Fruit fly (Drosophila melanogaster): ENCODE results near the gene CG7208.

CG7208 gene

DNA sequence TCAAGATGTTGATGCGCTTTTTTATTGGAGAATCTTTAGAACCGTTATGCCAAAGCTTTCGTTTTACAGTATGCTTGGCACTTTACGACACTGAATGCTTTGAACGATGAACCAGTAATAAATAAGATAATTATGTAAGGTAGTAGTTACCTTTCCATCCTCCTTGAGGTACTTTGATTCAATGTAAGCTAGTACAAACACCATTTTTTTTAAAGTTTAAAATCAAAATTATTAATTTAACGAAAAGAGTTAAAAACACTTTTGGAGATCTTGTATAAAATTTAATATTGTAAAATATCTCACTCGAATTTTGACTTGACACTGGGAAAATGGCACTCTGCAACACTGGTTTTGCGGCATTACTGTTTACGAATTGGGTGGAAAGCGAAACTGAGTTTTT is at the start of gene CG7208, which contains the start of gene Arp5 (continued):
- TF ChIP-seq CG7963 (GFP tag; IDR thresholded peaks at IDR 0.05; ENCODE audit: partially characterized antibody) (no peak), CHES-1-like (GFP tag; optimal IDR thresholded peaks at IDR 0.05) (peak; percentile 66), lilli (GFP tag; optimal IDR thresholded peaks at IDR 0.05) (peak; percentile 86), CG10267 (tag; optimal IDR thresholded peaks at IDR 0.05) (peak; percentile 95), Camta (GFP tag; optimal IDR thresholded peaks at IDR 0.05) (peak; percentile 70), ase (GFP tag; IDR thresholded peaks at IDR 0.05) (peak; percentile 8; the same call in 1 of the 3 replicates), CG17612 (GFP tag; IDR thresholded peaks at IDR 0.05) (no peak), fd64A (GFP tag; optimal IDR thresholded peaks at IDR 0.05) (no peak), Ets65A (GFP tag) (peak; percentile 90), tin (GFP tag; optimal IDR thresholded peaks at IDR 0.05) (peak; percentile 71), Hr78 (GFP tag; optimal IDR thresholded peaks at IDR 0.05) (no peak), CG10959 (GFP tag; IDR thresholded peaks at IDR 0.05) (no peak), nerfin-2 (GFP tag; IDR thresholded peaks at IDR 0.05; ENCODE audit: partially characterized antibody) (no peak), NfI (GFP tag; optimal IDR thresholded peaks at IDR 0.05) (peak; percentile 71), CG9932 (GFP tag; IDR thresholded peaks at IDR 0.05) (peak; percentile 88), CG18262 (tag; optimal IDR thresholded peaks at IDR 0.05) (peak; percentile 71), Aef1 (GFP tag; IDR thresholded peaks at IDR 0.05) (peak; percentile 44), Dek (tag; optimal IDR thresholded peaks at IDR 0.05) (peak; percentile 70), ems (GFP tag; optimal IDR thresholded peaks at IDR 0.05) (peak; percentile 73), CG32772 (GFP tag; IDR thresholded peaks at IDR 0.05) (no peak), HLH54F (GFP tag; optimal IDR thresholded peaks at IDR 0.05) (peak; percentile 57), CG6175 (GFP tag; IDR thresholded peaks at IDR 0.05) (no peak), Usf (GFP tag; optimal IDR thresholded peaks at IDR 0.05) (peak; percentile 1), run (tag; optimal IDR thresholded peaks at IDR 0.05) (no peak), cg (GFP tag; optimal IDR thresholded peaks at IDR 0.05) (no peak), CG16815 (GFP tag; optimal IDR thresholded peaks at IDR 0.05) (peak; percentile 55), ftz-f1 (GFP tag; optimal IDR thresholded peaks at IDR 0.05) (no peak), Six4 (GFP tag; optimal IDR thresholded peaks at IDR 0.05) (peak; percentile 40), CG2120 (GFP tag; optimal IDR thresholded peaks at IDR 0.05) (peak; percentile 91), br (optimal IDR thresholded peaks at IDR 0.05) (no peak), CG12942 (GFP tag; optimal IDR thresholded peaks at IDR 0.05) (peak; percentile 69), sna (GFP tag; IDR thresholded peaks at IDR 0.05; ENCODE audit: partially characterized antibody) (peak; percentile 64; the same call in 1 of the 2 replicates), CG15011 (GFP tag; optimal IDR thresholded peaks at IDR 0.05) (no peak), CG11723 (GFP tag; optimal IDR thresholded peaks at IDR 0.05) (no peak), ara (GFP tag; IDR thresholded peaks at IDR 0.05) (0 out of 2 replicates have a peak, but pooled peaks have one; percentile 31), shn (GFP tag; optimal IDR thresholded peaks at IDR 0.05) (no peak), esg (GFP tag; conservative IDR thresholded peaks at IDR 0.05) (peak; percentile 50), CG7786 (GFP tag; optimal IDR thresholded peaks at IDR 0.05) (peak; percentile 58), CG13775 (GFP tag; optimal IDR thresholded peaks at IDR 0.05) (peak; percentile 78), p53 (GFP tag; optimal IDR thresholded peaks at IDR 0.05) (no peak), Abd-B (GFP tag; optimal IDR thresholded peaks at IDR 0.05) (peak; percentile 85), kay (GFP tag; optimal IDR thresholded peaks at IDR 0.05) (peak; percentile 43), Tbp (GFP tag; optimal IDR thresholded peaks at IDR 0.05) (no peak), dan (GFP tag; IDR thresholded peaks at IDR 0.05) (no peak), sug (tag; optimal IDR thresholded peaks at IDR 0.05) (peak; percentile 76), Atf-2 (GFP tag; optimal IDR thresholded peaks at IDR 0.05) (peak; percentile 48), Scr (GFP tag; IDR thresholded peaks at IDR 0.05; ENCODE audit: partially characterized antibody) (peak; percentile 40; the same call in 1 of the 2 replicates), Fer1 (GFP tag; optimal IDR thresholded peaks at IDR 0.05) (peak; percentile 70), CG13123 (GFP tag; optimal IDR thresholded peaks at IDR 0.05) (peak; percentile 69), HmgD (GFP tag; optimal IDR thresholded peaks at IDR 0.05) (no peak), seq (GFP tag; IDR thresholded peaks at IDR 0.05) (no peak; the same call in 1 of the 2 replicates), schlank (tag; optimal IDR thresholded peaks at IDR 0.05) (no peak)
